Worm (Caenorhabditis elegans) whole organism, young adult: Measurements from ENCODE around the gene mca-1.
A peak's percentile ranks its signal among the peaks of the same experiment; 100 is the strongest.

Experiments
- C06A6.2 ChIP-seq: fragments of 200-800 bp; sonication (Bioruptor generic); conservative IDR thresholded peaks from 2 replicates; pipeline ENCODE4 v1.3.6; 2022; ENCODE audit warnings: missing genetic modification characterization, missing compliant biosample characterization
- C17E4.6 ChIP-seq: fragments of 200-800 bp; sonication (Bioruptor generic); IDR thresholded peaks from 2 replicates; pipeline ENCODE4 v1.3.6; 2022; ENCODE audit warnings: missing genetic modification reagents, missing genetic modification characterization, missing compliant biosample characterization
- F10E7.11 ChIP-seq: sonication (generic microtip); optimal IDR thresholded peaks from 2 replicates; lab custom pipeline; 2017; ENCODE audit warnings: mild to moderate bottlenecking, missing genetic modification characterization, moderate library complexity, missing compliant biosample characterization
- Y53G8AR.9 ChIP-seq: fragments of 200-800 bp; sonication (Bioruptor generic); conservative IDR thresholded peaks from 2 replicates; pipeline ENCODE4 v1.3.6; 2022; ENCODE audit warnings: missing genetic modification reagents, missing genetic modification characterization, missing compliant biosample characterization
- atf-7 ChIP-seq: sonication (generic microtip); optimal IDR thresholded peaks from 2 replicates; lab custom pipeline; 2017; ENCODE audit warnings: mild to moderate bottlenecking, missing genetic modification characterization, missing compliant biosample characterization
- ccch-3 ChIP-seq: fragments of 200-800 bp; sonication (Bioruptor generic); optimal IDR thresholded peaks from 2 replicates; lab custom pipeline; 2018; ENCODE audit warnings: mild to moderate bottlenecking, missing genetic modification characterization, missing compliant biosample characterization
- ceh-100 ChIP-seq: fragments of 200-800 bp; sonication (Bioruptor generic); IDR thresholded peaks from 2 replicates; pipeline ENCODE4 v1.3.6; 2022; ENCODE audit warnings: missing genetic modification reagents, missing genetic modification characterization, missing compliant biosample characterization
- ceh-27 ChIP-seq: fragments of 200-800 bp; sonication (Bioruptor generic); optimal IDR thresholded peaks from 2 replicates; lab custom pipeline; 2018; ENCODE audit warnings: mild to moderate bottlenecking, missing genetic modification characterization, moderate library complexity, missing compliant biosample characterization
- ceh-40 ChIP-seq: fragments of 200-800 bp; sonication (Bioruptor generic); IDR thresholded peaks from 2 replicates; pipeline ENCODE4 v1.3.6; 2022; ENCODE audit warnings: missing genetic modification characterization, missing compliant biosample characterization
- ceh-58 ChIP-seq: fragments of 200-800 bp; sonication (Bioruptor generic); IDR thresholded peaks from 2 replicates; pipeline ENCODE4 v1.3.6; 2022; ENCODE audit warnings: missing genetic modification characterization, missing compliant biosample characterization
- chd-7 ChIP-seq: sonication (generic microtip); optimal IDR thresholded peaks from 2 replicates; lab custom pipeline; 2016; ENCODE audit warnings: mild to moderate bottlenecking, missing genetic modification characterization, moderate library complexity, missing compliant biosample characterization
- dox-1 ChIP-seq: fragments of 200-800 bp; sonication (Bioruptor generic); IDR thresholded peaks from 2 replicates; pipeline ENCODE4 v1.3.6; 2022; ENCODE audit warnings: missing genetic modification reagents, missing genetic modification characterization, missing compliant biosample characterization
- ekl-4 ChIP-seq: fragments of 200-800 bp; sonication (Bioruptor generic); IDR thresholded peaks from 2 replicates; pipeline ENCODE4 v1.3.6; 2022; ENCODE audit warnings: missing genetic modification reagents, missing genetic modification characterization, missing compliant biosample characterization
- ets-4 ChIP-seq: fragments of 200-800 bp; sonication (Bioruptor generic); optimal IDR thresholded peaks from 2 replicates; lab custom pipeline; 2018; ENCODE audit warnings: mild to moderate bottlenecking, missing genetic modification characterization, missing compliant biosample characterization
- gei-17 ChIP-seq: fragments of 200-800 bp; sonication (Bioruptor generic); optimal IDR thresholded peaks from 2 replicates; lab custom pipeline; 2018; ENCODE audit warnings: mild to moderate bottlenecking, missing genetic modification characterization, missing compliant biosample characterization
- hsf-1 ChIP-seq: fragments of 200-800 bp; sonication (Bioruptor generic); IDR thresholded peaks from 2 replicates; pipeline ENCODE4 v1.3.6; 2022; ENCODE audit warnings: missing genetic modification reagents, missing genetic modification characterization, missing compliant biosample characterization
- let-607 ChIP-seq, 2 experiments: fragments of 200-800 bp in 1 of 2; sonication (Bioruptor generic) in 1 of 2; sonication (generic microtip) in 1 of 2; optimal IDR thresholded peaks; 2 replicates each; lab custom pipeline; 2016 to 2018; ENCODE audit warnings: mild to moderate bottlenecking in 2 of 2, missing compliant biosample characterization in 2 of 2, missing genetic modification characterization in 2 of 2, moderate library complexity in 2 of 2, missing genotype in 1 of 2
- lin-35 ChIP-seq, 3 experiments: fragments of 150-350 bp in 2 of 3; sonication (generic microtip) in 1 of 3; optimal IDR thresholded peaks; 2 replicates each; lab custom pipeline; 2014 to 2018; ENCODE audit warnings: missing biosample characterization in 3 of 3, missing genetic modification characterization in 3 of 3, missing genetic modification reagents in 3 of 3
- lir-1 ChIP-seq: fragments of 200-800 bp; sonication (Bioruptor generic); conservative IDR thresholded peaks from 2 replicates; pipeline ENCODE4 v1.3.6; 2022; ENCODE audit warnings: missing genetic modification reagents, missing genetic modification characterization, missing compliant biosample characterization
- madf-10 ChIP-seq: sonication (generic microtip); optimal IDR thresholded peaks from 2 replicates; lab custom pipeline; 2016; ENCODE audit warnings: mild to moderate bottlenecking, missing genetic modification characterization, missing compliant biosample characterization
- madf-3 ChIP-seq: fragments of 200-800 bp; sonication (Bioruptor generic); IDR thresholded peaks from 2 replicates; pipeline ENCODE4 v1.3.6; 2022; ENCODE audit warnings: missing genetic modification reagents, missing genetic modification characterization, missing compliant biosample characterization
- madf-6 ChIP-seq: fragments of 200-800 bp; sonication (Bioruptor generic); IDR thresholded peaks from 2 replicates; pipeline ENCODE4 v1.3.6; 2022; ENCODE audit warnings: missing genetic modification reagents, missing genetic modification characterization, missing compliant biosample characterization
- nfya-1 ChIP-seq: sonication (generic microtip); optimal IDR thresholded peaks from 2 replicates; lab custom pipeline; 2017; ENCODE audit warnings: antibody characterized with exemption, missing compliant biosample characterization, missing genetic modification characterization, borderline replicate concordance; ENCODE audit not compliant: insufficient read depth
- nhr-120 ChIP-seq: fragments of 200-800 bp; sonication (Bioruptor generic); IDR thresholded peaks from 2 replicates; pipeline ENCODE4 v1.3.6; 2022; ENCODE audit warnings: missing genetic modification characterization, missing compliant biosample characterization
- nhr-179 ChIP-seq: sonication (generic microtip); optimal IDR thresholded peaks from 2 replicates; lab custom pipeline; 2016; ENCODE audit warnings: mild to moderate bottlenecking, missing genetic modification characterization, missing compliant biosample characterization
- nhr-80 ChIP-seq: sonication (generic microtip); optimal IDR thresholded peaks from 2 replicates; lab custom pipeline; 2016; ENCODE audit warnings: missing genetic modification characterization, missing compliant biosample characterization
- pha-4 ChIP-seq: fragments of 150-350 bp; sonication (generic microtip); optimal IDR thresholded peaks from 2 replicates; lab custom pipeline; 2014; ENCODE audit warnings: missing biosample characterization, missing genetic modification reagents, missing genetic modification characterization
- sptf-2 ChIP-seq: fragments of 200-800 bp; sonication (Bioruptor generic); optimal IDR thresholded peaks from 2 replicates; lab custom pipeline; 2018; ENCODE audit warnings: mild to moderate bottlenecking, missing genetic modification characterization, missing compliant biosample characterization
- tbx-9 ChIP-seq: sonication (generic microtip); optimal IDR thresholded peaks from 2 replicates; lab custom pipeline; 2016; ENCODE audit warnings: borderline replicate concordance, missing genetic modification characterization, inconsistent platforms, missing compliant biosample characterization
- xnd-1 ChIP-seq: sonication (generic microtip); optimal IDR thresholded peaks from 2 replicates; lab custom pipeline; 2016; ENCODE audit warnings: missing genotype, missing genetic modification reagents, missing genetic modification characterization, missing compliant biosample characterization
- zfh-2 ChIP-seq: fragments of 200-800 bp; sonication (Bioruptor generic); conservative IDR thresholded peaks from 2 replicates; pipeline ENCODE4 v1.3.6; 2022; ENCODE audit warnings: missing genetic modification reagents, missing genetic modification characterization, missing compliant biosample characterization
- zim-3 ChIP-seq: sonication (generic microtip); optimal IDR thresholded peaks from 2 replicates; lab custom pipeline; 2017; ENCODE audit warnings: mild to moderate bottlenecking, missing genetic modification characterization, moderate library complexity, missing compliant biosample characterization
- ztf-22 ChIP-seq: fragments of 200-800 bp; sonication (Bioruptor generic); optimal IDR thresholded peaks from 2 replicates; lab custom pipeline; 2018; ENCODE audit warnings: mild to moderate bottlenecking, missing genetic modification characterization, moderate library complexity, missing compliant biosample characterization
- ztf-25 ChIP-seq: fragments of 200-800 bp; sonication (Bioruptor generic); IDR thresholded peaks from 2 replicates; pipeline ENCODE4 v1.3.6; 2022; ENCODE audit warnings: missing genetic modification reagents, missing genetic modification characterization, missing compliant biosample characterization
- ztf-26 ChIP-seq: sonication (generic microtip); optimal IDR thresholded peaks from 2 replicates; lab custom pipeline; 2017; ENCODE audit warnings: missing genetic modification characterization, missing compliant biosample characterization

mca-1 gene

ce11 chrIV:9655556-9655955, 20.8 kb upstream of the mca-1 start:
- TF ChIP-seq C06A6.2 (GFP tag; lab: Robert Waterston, UW): no peak
- TF ChIP-seq Y53G8AR.9: no peak
- TF ChIP-seq chd-7: no peak
- TF ChIP-seq dox-1: no peak
- TF ChIP-seq madf-3: no peak
- TF ChIP-seq nhr-120: no peak

- TF ChIP-seq lin-35 (GFP tag; optimal IDR thresholded peaks at IDR 0.05; lab: Kevin White, UChicago): no peak
- TF ChIP-seq ceh-27: no peak
- no peak for TF ChIP-seq sptf-2 (GFP tag; lab: Kevin White, UChicago)
- TF ChIP-seq C17E4.6 (GFP tag; lab: Robert Waterston, UW): no peak
- no peak for TF ChIP-seq ccch-3
- TF ChIP-seq zfh-2 (GFP tag; lab: Robert Waterston, UW): no peak
- no peak for TF ChIP-seq dox-1
- no peak for TF ChIP-seq ztf-22 (GFP tag; lab: Kevin White, UChicago)
- no peak for TF ChIP-seq madf-6 (GFP tag; lab: Robert Waterston, UW)
- TF ChIP-seq madf-10 (tag; lab: Kevin White, UChicago): no peak
- TF ChIP-seq, all 124 proteins: peak for 0
Observed at ce11 chrIV:9654017-9654416, 19.3 kb upstream of the mca-1 start, which contains the start of gene F58G6.7. F58G6.7 (plus strand) TSS chrIV:9654317.

- no peak for TF ChIP-seq ztf-26 (tag; lab: Kevin White, UChicago)
- TF ChIP-seq nhr-80 (tag; lab: Kevin White, UChicago): peak; percentile 1
Observed at ce11 chrIV:9653184-9653583, 18.4 kb upstream of the mca-1 start, which contains the start of gene F58G6.3. F58G6.3 (plus strand) TSS chrIV:9653535.

- TF ChIP-seq nhr-80 (tag; lab: Kevin White, UChicago) (peak; percentile 93), ets-4 (GFP tag; lab: Kevin White, UChicago) (no peak), let-607 (tag; optimal IDR thresholded peaks at IDR 0.05; lab: Kevin White, UChicago) (peak in 1 of 2 experiments; percentile 55), zim-3 (tag; lab: Kevin White, UChicago) (no peak)
Observed at ce11 chrIV:9651234-9651633, 16.5 kb upstream of the mca-1 start, which contains the start of gene chca-1. chca-1 (plus strand) TSS chrIV:9651394.

ce11 chrIV:9648682-9649081, 13.9 kb upstream of the mca-1 start, which contains the start of gene srm-3:
srm-3 (plus strand) TSS chrIV:9648982.
- TF ChIP-seq nhr-179 (tag; lab: Kevin White, UChicago): no peak
- TF ChIP-seq ekl-4 (GFP tag; lab: Robert Waterston, UW): no peak
- no peak for TF ChIP-seq F10E7.11 (tag; lab: Kevin White, UChicago)
- TF ChIP-seq ztf-25 (GFP tag; lab: Robert Waterston, UW): no peak
- TF ChIP-seq nfya-1 (tag; lab: Kevin White, UChicago): no peak
- no peak for TF ChIP-seq ceh-100 (GFP tag; lab: Robert Waterston, UW)
- TF ChIP-seq lir-1 (GFP tag; lab: Robert Waterston, UW): no peak
- no peak for TF ChIP-seq ceh-40 (GFP tag; lab: Robert Waterston, UW)
- TF ChIP-seq xnd-1 (tag; lab: Kevin White, UChicago): no peak
- no peak for TF ChIP-seq ceh-58 (GFP tag; lab: Robert Waterston, UW)
- TF ChIP-seq pha-4 (tag; lab: Kevin White, UChicago): no peak
- no peak for TF ChIP-seq atf-7 (tag; lab: Kevin White, UChicago)
- TF ChIP-seq hsf-1 (GFP tag; lab: Robert Waterston, UW): no peak
- TF ChIP-seq gei-17 (GFP tag; lab: Kevin White, UChicago): no peak
- TF ChIP-seq tbx-9: no peak
